Fruit fly (Drosophila melanogaster): ENCODE results near the gene Gss1.

DNA sequence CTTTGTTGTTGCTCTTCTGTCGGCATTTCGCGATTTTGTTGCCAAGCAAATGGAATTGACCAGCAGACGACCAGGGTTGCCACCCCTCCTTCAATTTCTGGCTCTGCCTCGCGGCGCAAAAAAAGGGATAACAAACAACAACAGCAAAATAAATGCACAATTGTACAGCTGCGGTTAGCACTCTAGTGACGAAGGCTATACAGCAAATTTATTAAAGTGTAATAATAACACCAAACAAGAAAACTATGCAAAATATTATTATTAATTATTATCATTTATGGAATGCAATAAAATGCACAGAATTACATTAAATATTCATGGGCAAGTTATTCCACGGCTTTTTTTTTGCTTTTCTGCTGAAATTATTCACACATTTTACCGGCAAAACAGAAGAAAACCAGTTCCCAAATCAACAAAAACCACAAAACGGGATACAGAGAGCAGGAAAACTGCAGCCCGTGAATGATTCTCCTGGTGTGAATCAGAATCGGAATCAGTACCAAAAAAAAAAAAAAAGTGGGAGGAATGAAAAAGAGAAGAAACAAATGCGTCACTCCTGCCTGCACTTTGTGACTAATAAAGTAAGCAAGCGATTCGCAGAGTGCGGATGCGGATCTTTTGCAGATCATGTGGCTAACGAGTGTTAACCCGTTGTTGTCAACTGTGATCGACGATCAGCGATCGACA lies 10.0 kb upstream of the Gss1 start:
- TF ChIP-seq tj (GFP tag; optimal IDR thresholded peaks at IDR 0.05), result no peak
- TF ChIP-seq ovo (GFP tag; optimal IDR thresholded peaks at IDR 0.05), result no peak
- no peak for TF ChIP-seq bab1 (GFP tag; optimal IDR thresholded peaks at IDR 0.05)

Measured in whole organism, adult.